Fruit fly (Drosophila melanogaster) whole organism, pupa: ENCODE results near the gene CG4733.

Experiments
- EcR ChIP-seq: fragments of 200-800 bp; sonication (Bioruptor generic); optimal IDR thresholded peaks from 3 replicates; lab custom pipeline; 2019; ENCODE audit warnings: missing biosample characterization, missing genetic modification characterization, mild to moderate bottlenecking, moderate library complexity, missing genetic modification reagents
- Snoo ChIP-seq: fragments of 200-800 bp; sonication (Bioruptor generic); optimal IDR thresholded peaks from 3 replicates; lab custom pipeline; 2017; ENCODE audit warnings: missing biosample characterization, mild to moderate bottlenecking, missing genetic modification characterization, inconsistent platforms

- TF ChIP-seq Snoo (no peak), EcR (GFP tag; lab: Kevin White, UChicago) (no peak)
Measured at dm6 chr3R:19847591-19848256, 42.8 kb upstream of the CG4733 start.
